Worm (Caenorhabditis elegans) whole organism, late embryonic: ENCODE data around the gene B0395.3.

Experiments used
- ahr-1 ChIP-seq: sonication (generic microtip); optimal IDR thresholded peaks from 2 replicates; lab custom pipeline; 2016; ENCODE audit warnings: missing genetic modification characterization, missing compliant biosample characterization
- ceh-34 ChIP-seq: sonication (generic microtip); optimal IDR thresholded peaks from 2 replicates; lab custom pipeline; 2016; ENCODE audit warnings: mild to moderate bottlenecking, missing genetic modification characterization, missing compliant biosample characterization
- elt-2 ChIP-seq: sonication (generic microtip); optimal IDR thresholded peaks from 2 replicates; lab custom pipeline; 2016; ENCODE audit warnings: missing genetic modification reagents, missing genetic modification characterization, missing compliant biosample characterization
- eyg-1 ChIP-seq: sonication (generic microtip); optimal IDR thresholded peaks from 2 replicates; lab custom pipeline; 2016; ENCODE audit warnings: missing genotype, missing genetic modification characterization, missing compliant biosample characterization
- hlh-30 ChIP-seq: sonication (generic microtip); optimal IDR thresholded peaks from 2 replicates; lab custom pipeline; 2017; ENCODE audit warnings: antibody characterized with exemption, missing genetic modification characterization, missing compliant biosample characterization; ENCODE audit not compliant: insufficient read depth
- madf-2 ChIP-seq: sonication (generic microtip); optimal IDR thresholded peaks from 2 replicates; lab custom pipeline; 2017; ENCODE audit warnings: missing genetic modification characterization, missing compliant biosample characterization
- nfya-1 ChIP-seq: sonication (generic microtip); optimal IDR thresholded peaks from 2 replicates; lab custom pipeline; 2017; ENCODE audit warnings: missing genetic modification characterization, mild to moderate bottlenecking, missing compliant biosample characterization, antibody characterized with exemption, moderate library complexity
- pha-4 ChIP-seq: fragments of 150-350 bp; optimal IDR thresholded peaks from 2 replicates; lab custom pipeline; 2018; ENCODE audit warnings: missing biosample characterization, missing genetic modification reagents, missing genetic modification characterization
- pqm-1 ChIP-seq: sonication (generic microtip); optimal IDR thresholded peaks from 2 replicates; lab custom pipeline; 2016; ENCODE audit warnings: missing genetic modification characterization, missing compliant biosample characterization
- sox-2 ChIP-seq: fragments of 200-800 bp; sonication (Bioruptor generic); IDR thresholded peaks from 2 replicates; pipeline ENCODE4 v1.3.6; 2022; ENCODE audit warnings: missing genetic modification reagents, missing genetic modification characterization, missing compliant biosample characterization
- tbx-2 ChIP-seq: sonication (generic microtip); optimal IDR thresholded peaks from 2 replicates; lab custom pipeline; 2016; ENCODE audit warnings: missing genetic modification characterization, missing compliant biosample characterization
- unc-55 ChIP-seq: sonication (generic microtip); optimal IDR thresholded peaks from 2 replicates; lab custom pipeline; 2017; ENCODE audit warnings: missing biosample characterization, missing genetic modification reagents, missing genetic modification characterization
- unc-86 ChIP-seq: sonication (generic microtip); optimal IDR thresholded peaks from 2 replicates; lab custom pipeline; 2016; ENCODE audit warnings: missing genetic modification characterization, missing compliant biosample characterization
- zip-5 ChIP-seq: sonication (generic microtip); optimal IDR thresholded peaks from 2 replicates; lab custom pipeline; 2016; ENCODE audit warnings: missing genetic modification characterization, missing compliant biosample characterization

ce11 chrX:16041808-16042207 lies 1.8 kb upstream of the B0395.3 start:
- TF ChIP-seq pha-4 (tag; lab: Kevin White, UChicago): no peak
- no peak for TF ChIP-seq tbx-2 (tag; lab: Kevin White, UChicago)
- TF ChIP-seq madf-2 (tag; lab: Kevin White, UChicago): no peak
- no peak for TF ChIP-seq zip-5 (tag; lab: Kevin White, UChicago)
- TF ChIP-seq pqm-1: no peak
- no peak for TF ChIP-seq hlh-30 (tag; lab: Kevin White, UChicago)
- TF ChIP-seq sox-2: no peak
- TF ChIP-seq unc-55: no peak
- no peak for TF ChIP-seq ceh-34 (tag; lab: Kevin White, UChicago)
- no peak for TF ChIP-seq nfya-1 (tag; lab: Kevin White, UChicago)
- no peak for TF ChIP-seq unc-86 (tag; lab: Kevin White, UChicago)
- TF ChIP-seq eyg-1 (tag; lab: Kevin White, UChicago): no peak
- peak; percentile 6 for TF ChIP-seq elt-2 (tag; lab: Kevin White, UChicago)
- TF ChIP-seq ahr-1 (tag; lab: Kevin White, UChicago): no peak
